Worm (Caenorhabditis elegans): ENCODE data around the gene nlp-23.

The nlp-23 gene

ce11 chrX:2321758-2322157 is 21.0 kb downstream of the nlp-23 start:
- no peak for TF ChIP-seq skn-1 (tag; optimal IDR thresholded peaks at IDR 0.05)
- peak; percentile 18 for TF ChIP-seq nhr-129 (tag; optimal IDR thresholded peaks at IDR 0.05)
- peak; percentile 38 for TF ChIP-seq sma-9 (GFP tag; optimal IDR thresholded peaks at IDR 0.05)
- TF ChIP-seq sma-9 (tag; optimal IDR thresholded peaks at IDR 0.05) = no peak

ce11 chrX:2320539-2320938 is 22.2 kb downstream of the nlp-23 start:
- TF ChIP-seq lin-11 (tag; optimal IDR thresholded peaks at IDR 0.05) (no peak), nhr-129 (tag; optimal IDR thresholded peaks at IDR 0.05) (no peak)

- TF ChIP-seq elt-1 (tag; optimal IDR thresholded peaks at IDR 0.05) (no peak), zag-1 (tag; optimal IDR thresholded peaks at IDR 0.05) (no peak), ztf-11 (tag; optimal IDR thresholded peaks at IDR 0.05) (no peak), blmp-1 (tag; optimal IDR thresholded peaks at IDR 0.05; ENCODE audit: insufficient read depth) (no peak), crh-2 (tag; optimal IDR thresholded peaks at IDR 0.05) (no peak), snpc-4 (tag; optimal IDR thresholded peaks at IDR 0.05) (no peak), ceh-16 (tag; optimal IDR thresholded peaks at IDR 0.05) (no peak), R02D3.7 (tag; optimal IDR thresholded peaks at IDR 0.05) (no peak), nhr-6 (tag; optimal IDR thresholded peaks at IDR 0.05) (no peak), sma-9 (GFP tag; optimal IDR thresholded peaks at IDR 0.05) (no peak), sma-9 (tag; optimal IDR thresholded peaks at IDR 0.05) (no peak), Y55F3AM.14 (GFP tag; optimal IDR thresholded peaks at IDR 0.05) (no peak), egl-27 (tag; optimal IDR thresholded peaks at IDR 0.05) (no peak), lsy-2 (tag; optimal IDR thresholded peaks at IDR 0.05) (no peak), nhr-23 (tag; optimal IDR thresholded peaks at IDR 0.05) (no peak), lin-13 (GFP tag; optimal IDR thresholded peaks at IDR 0.05) (no peak), nhr-25 (tag; optimal IDR thresholded peaks at IDR 0.05) (no peak), skn-1 (tag; optimal IDR thresholded peaks at IDR 0.05) (no peak)
Observed at ce11 chrX:2319238-2319637, 23.5 kb downstream of the nlp-23 start, which contains the start of gene aakg-4. Gene aakg-4, minus strand, starts transcription at chrX:2319338.

- peak; percentile 8 for TF ChIP-seq F13H6.1 (tag; optimal IDR thresholded peaks at IDR 0.05)
- TF ChIP-seq mbf-1 (tag; optimal IDR thresholded peaks at IDR 0.05) = no peak
- no peak for TF ChIP-seq mdl-1 (tag; optimal IDR thresholded peaks at IDR 0.05)
- TF ChIP-seq lsy-2 (tag; optimal IDR thresholded peaks at IDR 0.05) = no peak
- TF ChIP-seq gmeb-1 (tag; optimal IDR thresholded peaks at IDR 0.05) = peak; percentile 10
- TF ChIP-seq nhr-23 (tag; optimal IDR thresholded peaks at IDR 0.05) = no peak
- TF ChIP-seq nhr-129 (tag; optimal IDR thresholded peaks at IDR 0.05) = peak; percentile 86
- TF ChIP-seq ztf-1 (GFP tag; conservative IDR thresholded peaks at IDR 0.05) = no peak
- peak; percentile 34 for TF ChIP-seq crh-2 (tag; optimal IDR thresholded peaks at IDR 0.05)
- TF ChIP-seq sem-4 (tag; optimal IDR thresholded peaks at IDR 0.05) = no peak
- TF ChIP-seq sma-3 (GFP tag; optimal IDR thresholded peaks at IDR 0.05) = peak; percentile 14
- TF ChIP-seq alr-1 (tag; optimal IDR thresholded peaks at IDR 0.05) = no peak
- TF ChIP-seq elt-3 (tag; optimal IDR thresholded peaks at IDR 0.05) = no peak
- no peak for TF ChIP-seq peb-1 (tag; optimal IDR thresholded peaks at IDR 0.05)
Observed at ce11 chrX:2317480-2317879, 25.3 kb downstream of the nlp-23 start.

- TF ChIP-seq Y55F3AM.14 (GFP tag; optimal IDR thresholded peaks at IDR 0.05) (no peak), ceh-16 (tag; optimal IDR thresholded peaks at IDR 0.05) (no peak), aly-2 (tag; optimal IDR thresholded peaks at IDR 0.05) (no peak), gmeb-1 (tag; optimal IDR thresholded peaks at IDR 0.05) (no peak), nhr-23 (tag; optimal IDR thresholded peaks at IDR 0.05) (no peak), lin-39 (tag; optimal IDR thresholded peaks at IDR 0.05) (no peak), lsy-2 (tag; optimal IDR thresholded peaks at IDR 0.05) (no peak), nhr-237 (tag; optimal IDR thresholded peaks at IDR 0.05) (no peak)
Observed at ce11 chrX:2316859-2317258, 25.9 kb downstream of the nlp-23 start.

- TF ChIP-seq nhr-77 (tag; optimal IDR thresholded peaks at IDR 0.05) (no peak), sma-3 (GFP tag; optimal IDR thresholded peaks at IDR 0.05) (peak; percentile 23), nhr-25 (tag; optimal IDR thresholded peaks at IDR 0.05) (no peak), lsy-2 (tag; optimal IDR thresholded peaks at IDR 0.05) (no peak), lin-39 (tag; optimal IDR thresholded peaks at IDR 0.05) (no peak), unc-55 (GFP tag; optimal IDR thresholded peaks at IDR 0.05) (no peak), gmeb-1 (tag; optimal IDR thresholded peaks at IDR 0.05) (peak; percentile 12), F13H6.1 (tag; optimal IDR thresholded peaks at IDR 0.05) (peak; percentile 2), nhr-129 (tag; optimal IDR thresholded peaks at IDR 0.05) (peak; percentile 86), ztf-1 (GFP tag; conservative IDR thresholded peaks at IDR 0.05) (no peak), skn-1 (tag; optimal IDR thresholded peaks at IDR 0.05) (no peak), nhr-23 (tag; optimal IDR thresholded peaks at IDR 0.05) (no peak), nhr-6 (tag; optimal IDR thresholded peaks at IDR 0.05) (no peak), sma-9 (GFP tag; optimal IDR thresholded peaks at IDR 0.05) (peak; percentile 66), sma-9 (tag; optimal IDR thresholded peaks at IDR 0.05) (no peak)
Observed at ce11 chrX:2316205-2316604, 26.6 kb downstream of the nlp-23 start.

Data from whole organism, L2 larva.